Fruit fly (Drosophila melanogaster) whole organism, embryonic: ENCODE data around the gene CG17300.
A peak's percentile ranks its signal among the peaks of the same experiment; 100 is the strongest.

Source experiments
- Antp ChIP-seq: fragments of 200-800 bp; sonication (Bioruptor generic); optimal IDR thresholded peaks from 3 replicates; lab custom pipeline; 2016; ENCODE audit warnings: missing biosample characterization, missing genetic modification characterization
- Awh ChIP-seq: fragments of 200-800 bp; sonication (Bioruptor generic); IDR thresholded peaks from 2 replicates; pipeline ENCODE4, ENCODE4 v1.3.6; 2022; ENCODE audit warnings: missing biosample characterization, missing genetic modification characterization
- B-H2 ChIP-seq: fragments of 200-800 bp; sonication (Bioruptor generic); optimal IDR thresholded peaks from 2 replicates; lab custom pipeline; 2018; ENCODE audit warnings: missing biosample characterization, mild to moderate bottlenecking, missing genetic modification characterization
- Blimp-1 ChIP-seq: fragments of 200-800 bp; sonication (Bioruptor generic); optimal IDR thresholded peaks from 3 replicates; lab custom pipeline; 2018; ENCODE audit warnings: missing biosample characterization, missing genetic modification characterization, mild to moderate bottlenecking, moderate library complexity, missing genetic modification reagents
- CG10147 ChIP-seq: fragments of 200-800 bp; sonication (Bioruptor generic); optimal IDR thresholded peaks from 2 replicates; lab custom pipeline; 2019; ENCODE audit warnings: missing biosample characterization, mild to moderate bottlenecking, missing genetic modification characterization, moderate library complexity
- CG10321 ChIP-seq: fragments of 200-800 bp; sonication (Bioruptor generic); IDR thresholded peaks from 2 replicates; pipeline ENCODE4 v1.3.6; 2022; ENCODE audit warnings: missing biosample characterization, missing genetic modification characterization
- CG10431 ChIP-seq: fragments of 200-800 bp; sonication (Bioruptor generic); optimal IDR thresholded peaks from 3 replicates; lab custom pipeline; 2018; ENCODE audit warnings: missing biosample characterization, mild to moderate bottlenecking, missing genetic modification characterization
- CG14965 ChIP-seq: fragments of 200-800 bp; sonication (Bioruptor generic); optimal IDR thresholded peaks from 2 replicates; lab custom pipeline; 2016; ENCODE audit warnings: missing biosample characterization, missing genetic modification characterization, borderline replicate concordance
- CG17328 ChIP-seq: fragments of 200-800 bp; sonication (Bioruptor generic); IDR thresholded peaks from 2 replicates; pipeline ENCODE4 v1.3.6; 2022; ENCODE audit warnings: missing biosample characterization, missing genetic modification characterization
- CG18262 ChIP-seq: fragments of 200-800 bp; optimal IDR thresholded peaks from 3 replicates; lab custom pipeline; 2019; ENCODE audit warnings: missing biosample characterization, mild to moderate bottlenecking, missing genetic modification characterization, moderate library complexity
- CG31224 ChIP-seq: fragments of 200-800 bp; sonication (Bioruptor generic); IDR thresholded peaks from 2 replicates; pipeline ENCODE4 v1.3.6; 2022; ENCODE audit warnings: missing biosample characterization, missing genetic modification characterization
- CG32532 ChIP-seq: fragments of 200-800 bp; sonication (Bioruptor generic); IDR thresholded peaks from 2 replicates; pipeline ENCODE4 v1.3.6; 2022; ENCODE audit warnings: missing biosample characterization, missing genetic modification characterization
- CG4282 ChIP-seq: fragments of 200-800 bp; sonication (Bioruptor generic); optimal IDR thresholded peaks from 2 replicates; lab custom pipeline; 2016; ENCODE audit warnings: missing biosample characterization, missing genetic modification characterization
- CG4328 ChIP-seq: fragments of 200-800 bp; sonication (Bioruptor generic); optimal IDR thresholded peaks from 3 replicates; lab custom pipeline; 2017; ENCODE audit warnings: missing biosample characterization, missing genetic modification reagents, missing genetic modification characterization
- CG6791 ChIP-seq: fragments of 200-800 bp; sonication (Bioruptor generic); IDR thresholded peaks from 3 replicates; pipeline ENCODE4 v1.3.6; 2022; ENCODE audit warnings: missing biosample characterization, missing genetic modification characterization; ENCODE audit not compliant: partially characterized antibody
- CG7372 ChIP-seq: fragments of 200-800 bp; sonication (Bioruptor generic); IDR thresholded peaks from 2 replicates; pipeline ENCODE4 v1.3.6; 2022; ENCODE audit warnings: missing biosample characterization, missing genetic modification characterization
- CG7745 ChIP-seq: fragments of 200-800 bp; sonication (Bioruptor generic); optimal IDR thresholded peaks from 2 replicates; lab custom pipeline; 2018; ENCODE audit warnings: missing biosample characterization, mild to moderate bottlenecking, missing genetic modification characterization, moderate library complexity
- CG8924 ChIP-seq: fragments of 200-800 bp; optimal IDR thresholded peaks from 3 replicates; lab custom pipeline; 2019; ENCODE audit warnings: missing biosample characterization, mild to moderate bottlenecking, missing genetic modification characterization, moderate library complexity
- CG9727 ChIP-seq: fragments of 200-800 bp; sonication (Bioruptor generic); optimal IDR thresholded peaks from 3 replicates; lab custom pipeline; 2017; ENCODE audit warnings: missing biosample characterization, mild to moderate bottlenecking, missing genetic modification characterization
- D ChIP-seq, 2 experiments: fragments of 200-800 bp in 1 of 2; fragments of >200 bp in 1 of 2; sonication (Bioruptor generic) in 1 of 2; optimal IDR thresholded peaks; 2 replicates in 1 of 2; 3 replicates in 1 of 2; lab custom pipeline; 2017; ENCODE audit warnings: mild to moderate bottlenecking in 1 of 2, missing biosample characterization in 1 of 2, missing genetic modification characterization in 1 of 2, missing genetic modification reagents in 1 of 2
- Elba2 ChIP-seq: fragments of 200-800 bp; sonication (Bioruptor generic); optimal IDR thresholded peaks from 3 replicates; lab custom pipeline; 2016; ENCODE audit warnings: missing biosample characterization, missing genetic modification characterization
- HLH3B ChIP-seq: fragments of 200-800 bp; sonication (Bioruptor generic); IDR thresholded peaks from 2 replicates; pipeline ENCODE4 v1.3.6; 2022; ENCODE audit warnings: missing biosample characterization, missing genetic modification characterization
- Jarid2 ChIP-seq: fragments of 200-800 bp; sonication (Bioruptor generic); optimal IDR thresholded peaks from 3 replicates; lab custom pipeline; 2017; ENCODE audit warnings: mild to moderate bottlenecking, missing biosample characterization, missing genetic modification reagents, missing genetic modification characterization
- Lhr ChIP-seq: fragments of 200-800 bp; sonication (Bioruptor generic); optimal IDR thresholded peaks from 3 replicates; lab custom pipeline; 2017; ENCODE audit warnings: mild to moderate bottlenecking, missing biosample characterization, missing genetic modification reagents, missing genetic modification characterization
- Lim3 ChIP-seq: fragments of 200-800 bp; sonication (Bioruptor generic); IDR thresholded peaks from 2 replicates; pipeline ENCODE4 v1.3.6; 2022; ENCODE audit warnings: missing biosample characterization, missing genetic modification characterization
- Lpt ChIP-seq: fragments of >200 bp; optimal IDR thresholded peaks from 2 replicates; lab custom pipeline; 2018; ENCODE audit warnings: missing biosample characterization, missing genetic modification characterization
- Med ChIP-seq: fragments of 200-800 bp; sonication (Bioruptor generic); peaks from one replicate; lab custom pipeline; 2016; ENCODE audit warnings: missing biosample characterization, missing genetic modification characterization, mild to moderate bottlenecking, inconsistent platforms, moderate library complexity
- Nf-YB ChIP-seq: fragments of 200-800 bp; sonication (Bioruptor generic); optimal IDR thresholded peaks from 3 replicates; lab custom pipeline; 2019; ENCODE audit warnings: missing biosample characterization, mild to moderate bottlenecking, missing genetic modification characterization, moderate library complexity
- NfI ChIP-seq: fragments of 200-800 bp; sonication (Bioruptor generic); optimal IDR thresholded peaks from 3 replicates; lab custom pipeline; 2018; ENCODE audit warnings: missing biosample characterization, mild to moderate bottlenecking, missing genetic modification characterization, moderate library complexity
- Sin3A ChIP-seq: fragments of >200 bp; optimal IDR thresholded peaks from 2 replicates; lab custom pipeline; 2018
- Sox102F ChIP-seq: fragments of 200-800 bp; sonication (Bioruptor generic); optimal IDR thresholded peaks from 2 replicates; lab custom pipeline; 2018; ENCODE audit warnings: missing biosample characterization, mild to moderate bottlenecking, missing genetic modification characterization, moderate library complexity
- chm ChIP-seq: fragments of 200-800 bp; sonication (Bioruptor generic); IDR thresholded peaks from 2 replicates; pipeline ENCODE4 v1.3.6; 2022; ENCODE audit warnings: missing biosample characterization, missing genetic modification characterization
- ci ChIP-seq: fragments of 200-800 bp; sonication (Bioruptor generic); IDR thresholded peaks from 3 replicates; pipeline ENCODE4 v1.3.6; 2022; ENCODE audit warnings: missing biosample characterization, missing genetic modification characterization
- fru ChIP-seq: fragments of >200 bp; optimal IDR thresholded peaks from 2 replicates; lab custom pipeline; 2017
- gem ChIP-seq: fragments of 200-800 bp; sonication (Bioruptor generic); optimal IDR thresholded peaks from 2 replicates; lab custom pipeline; 2019; ENCODE audit warnings: missing biosample characterization, mild to moderate bottlenecking, missing genetic modification characterization, moderate library complexity
- grau ChIP-seq: fragments of 200-800 bp; optimal IDR thresholded peaks from 3 replicates; lab custom pipeline; 2019; ENCODE audit warnings: missing biosample characterization, mild to moderate bottlenecking, missing genetic modification characterization, moderate library complexity
- gsb ChIP-seq: fragments of 200-800 bp; sonication (Bioruptor generic); IDR thresholded peaks from 2 replicates; pipeline ENCODE4 v1.3.6; 2022; ENCODE audit warnings: missing biosample characterization, missing genetic modification characterization
- h ChIP-seq: fragments of >200 bp; optimal IDR thresholded peaks from 2 replicates; lab custom pipeline; 2017
- ham ChIP-seq: fragments of 200-800 bp; sonication (Bioruptor generic); IDR thresholded peaks from 2 replicates; pipeline ENCODE4 v1.3.6; 2022; ENCODE audit warnings: missing biosample characterization, missing genetic modification characterization
- lab ChIP-seq: fragments of 200-800 bp; sonication (Bioruptor generic); optimal IDR thresholded peaks from 3 replicates; lab custom pipeline; 2017; ENCODE audit warnings: missing biosample characterization, missing genetic modification characterization, mild to moderate bottlenecking, moderate library complexity, missing genetic modification reagents
- nerfin-2 ChIP-seq: fragments of 200-800 bp; sonication (Bioruptor generic); IDR thresholded peaks from 2 replicates; pipeline ENCODE4 v1.3.6; 2022; ENCODE audit warnings: missing biosample characterization, missing genetic modification characterization; ENCODE audit not compliant: partially characterized antibody
- pfk ChIP-seq: fragments of 200-800 bp; sonication (Bioruptor generic); optimal IDR thresholded peaks from 2 replicates; lab custom pipeline; 2018; ENCODE audit warnings: missing biosample characterization, mild to moderate bottlenecking, missing genetic modification characterization, moderate library complexity
- prd ChIP-seq, 3 experiments: fragments of >200 bp in 2 of 3; fragments of 200-800 bp in 1 of 3; sonication (Bioruptor generic) in 1 of 3; optimal IDR thresholded peaks in 2 of 3; IDR thresholded peaks in 1 of 3; 2 replicates in 2 of 3; 3 replicates in 1 of 3; pipeline versions ENCODE4 v1.3.6 to Lab custom; 2017 to 2022; ENCODE audit warnings: missing biosample characterization in 1 of 3, missing genetic modification characterization in 1 of 3
- repo ChIP-seq: fragments of 200-800 bp; sonication (Bioruptor generic); optimal IDR thresholded peaks from 2 replicates; lab custom pipeline; 2016; ENCODE audit warnings: missing biosample characterization, missing genetic modification characterization
- sc ChIP-seq, 3 experiments: fragments of >200 bp in 2 of 3; fragments of 200-800 bp in 1 of 3; sonication (Bioruptor generic) in 1 of 3; optimal IDR thresholded peaks; 2 replicates in 2 of 3; 3 replicates in 1 of 3; lab custom pipeline; 2017; ENCODE audit warnings: mild to moderate bottlenecking in 1 of 3, missing biosample characterization in 1 of 3, missing genetic modification characterization in 1 of 3, missing genetic modification reagents in 1 of 3
- trem ChIP-seq: fragments of 200-800 bp; optimal IDR thresholded peaks from 3 replicates; lab custom pipeline; 2019; ENCODE audit warnings: missing biosample characterization, mild to moderate bottlenecking, missing genetic modification characterization, moderate library complexity
- tx ChIP-seq: fragments of 200-800 bp; sonication (Bioruptor generic); optimal IDR thresholded peaks from 2 replicates; lab custom pipeline; 2016; ENCODE audit warnings: missing biosample characterization, missing genetic modification characterization
- usp ChIP-seq: fragments of >200 bp; optimal IDR thresholded peaks from 2 replicates; lab custom pipeline; 2017; ENCODE audit warnings: missing biosample characterization, missing genetic modification characterization
- vnd ChIP-seq: fragments of 200-800 bp; sonication (Bioruptor generic); IDR thresholded peaks from 3 replicates; pipeline ENCODE4 v1.3.6; 2022; ENCODE audit warnings: missing biosample characterization, missing genetic modification characterization; ENCODE audit not compliant: partially characterized antibody
- yki ChIP-seq: fragments of >200 bp; optimal IDR thresholded peaks from 3 replicates; lab custom pipeline; 2018
- zf30C ChIP-seq: fragments of 200-800 bp; sonication (Bioruptor generic); optimal IDR thresholded peaks from 3 replicates; lab custom pipeline; 2018; ENCODE audit warnings: missing biosample characterization, mild to moderate bottlenecking, missing genetic modification characterization

CG17300 gene

dm6 chr3L:13049671-13050070, 37.4 kb downstream of the CG17300 start (continued):
- TF ChIP-seq nerfin-2 (GFP tag; lab: Robert Waterston, UW) (no peak), D (optimal IDR thresholded peaks at IDR 0.05; lab: Kevin White, UChicago) (no peak), D (GFP tag; optimal IDR thresholded peaks at IDR 0.05; lab: Kevin White, UChicago) (peak; percentile 4), HLH3B (GFP tag; lab: Robert Waterston, UW) (no peak), Jarid2 (GFP tag; lab: Kevin White, UChicago) (no peak), trem (peak; percentile 3), CG31224 (GFP tag; lab: Robert Waterston, UW) (no peak), Awh (GFP tag; lab: Robert Waterston, UW) (0 out of 2 replicates have a peak, but pooled peaks have one; percentile 9), Nf-YB (no peak), CG6791 (GFP tag; lab: Robert Waterston, UW) (no peak), lab (no peak), Sox102F (no peak), zf30C (GFP tag; lab: Kevin White, UChicago) (peak; percentile 84), fru (lab: Kevin White, UChicago) (no peak), sc (optimal IDR thresholded peaks at IDR 0.05; lab: Kevin White, UChicago) (no peak), sc (GFP tag; optimal IDR thresholded peaks at IDR 0.05; lab: Kevin White, UChicago) (no peak), CG7745 (tag; lab: Kevin White, UChicago) (no peak), CG4328 (GFP tag; lab: Kevin White, UChicago) (no peak), Lpt (no peak), prd (optimal IDR thresholded peaks at IDR 0.05; lab: Kevin White, UChicago) (no peak), prd (GFP tag; IDR thresholded peaks at IDR 0.05; lab: Robert Waterston, UW) (peak; percentile 4; the same call in 1 of the 3 replicates), CG4282 (GFP tag; lab: Kevin White, UChicago) (no peak), pfk (GFP tag; lab: Kevin White, UChicago) (no peak), Lim3 (GFP tag; lab: Robert Waterston, UW) (no peak), CG10321 (GFP tag; lab: Robert Waterston, UW) (no peak), Antp (GFP tag; lab: Kevin White, UChicago) (no peak), CG10431 (no peak), CG14965 (GFP tag; lab: Kevin White, UChicago) (no peak), tx (GFP tag; lab: Kevin White, UChicago) (no peak), gem (peak; percentile 36), h (lab: Kevin White, UChicago) (no peak), ham (GFP tag; lab: Robert Waterston, UW) (no peak), CG18262 (peak; percentile 49), CG8924 (tag; lab: Kevin White, UChicago) (peak; percentile 25), B-H2 (no peak), CG17328 (GFP tag; lab: Robert Waterston, UW) (no peak), repo (GFP tag; lab: Kevin White, UChicago) (no peak), CG9727 (peak; percentile 70), chm (GFP tag; lab: Robert Waterston, UW) (peak; percentile 14; the same call in 1 of the 2 replicates), gsb (GFP tag; lab: Robert Waterston, UW) (no peak), usp (GFP tag; lab: Kevin White, UChicago) (no peak), yki (lab: Kevin White, UChicago) (no peak), grau (peak; percentile 1), vnd (GFP tag; lab: Robert Waterston, UW) (no peak), Med (GFP tag; lab: Kevin White, UChicago) (no peak), Elba2 (peak; percentile 30), Blimp-1 (no peak), CG7372 (no peak), Sin3A (lab: Kevin White, UChicago) (no peak), CG32532 (GFP tag; lab: Robert Waterston, UW) (no peak), CG10147 (GFP tag; lab: Kevin White, UChicago) (no peak), Lhr (no peak), NfI (GFP tag; lab: Kevin White, UChicago) (no peak), ci (GFP tag; lab: Robert Waterston, UW) (no peak)
